Worm (Caenorhabditis elegans) whole organism, L2 larva: Measurements from ENCODE around the gene K10C9.4.

Source experiments
- ama-1 ChIP-seq: fragments of 150-350 bp; optimal IDR thresholded peaks from 2 replicates; lab custom pipeline; 2018; ENCODE audit warnings: inconsistent platforms
- egl-27 ChIP-seq: sonication (generic microtip); optimal IDR thresholded peaks from 3 replicates; lab custom pipeline; 2017; ENCODE audit warnings: missing biosample characterization, missing genetic modification reagents, missing genetic modification characterization
- elt-1 ChIP-seq: fragments of 150-350 bp; optimal IDR thresholded peaks from 2 replicates; lab custom pipeline; 2014; ENCODE audit warnings: missing biosample characterization, missing genetic modification characterization
- elt-3 ChIP-seq: sonication (generic microtip); optimal IDR thresholded peaks from 2 replicates; lab custom pipeline; 2017; ENCODE audit warnings: missing biosample characterization, missing genetic modification characterization
- lin-13 ChIP-seq: fragments of 150-350 bp; optimal IDR thresholded peaks from 2 replicates; lab custom pipeline; 2014; ENCODE audit warnings: missing biosample characterization, missing genetic modification reagents, missing genetic modification characterization
- mbf-1 ChIP-seq: sonication (generic microtip); optimal IDR thresholded peaks from 2 replicates; lab custom pipeline; 2017; ENCODE audit warnings: missing biosample characterization, missing genetic modification characterization
- nhr-10 ChIP-seq: sonication (generic microtip); optimal IDR thresholded peaks from 2 replicates; lab custom pipeline; 2017; ENCODE audit warnings: missing biosample characterization, missing genetic modification characterization
- nhr-11 ChIP-seq: fragments of 150-350 bp; optimal IDR thresholded peaks from 2 replicates; lab custom pipeline; 2014; ENCODE audit warnings: missing biosample characterization, missing genetic modification characterization
- nhr-23 ChIP-seq: fragments of 150-350 bp; optimal IDR thresholded peaks from 2 replicates; lab custom pipeline; 2014; ENCODE audit warnings: missing biosample characterization, missing genetic modification reagents, missing genetic modification characterization
- nhr-237 ChIP-seq: fragments of 150-350 bp; optimal IDR thresholded peaks from 2 replicates; lab custom pipeline; 2014; ENCODE audit warnings: missing biosample characterization, missing genetic modification characterization
- sma-3 ChIP-seq: sonication (generic microtip); optimal IDR thresholded peaks from 2 replicates; lab custom pipeline; 2016; ENCODE audit warnings: missing genetic modification reagents, missing genetic modification characterization, missing compliant biosample characterization
- unc-62 ChIP-seq: fragments of 150-350 bp; optimal IDR thresholded peaks from 2 replicates; lab custom pipeline; 2014; ENCODE audit warnings: missing biosample characterization, missing genetic modification reagents, missing genetic modification characterization

- TF ChIP-seq elt-1 (tag; lab: Kevin White, UChicago) = no peak
- TF ChIP-seq ama-1 = no peak
- TF ChIP-seq nhr-237 (tag; lab: Kevin White, UChicago) = no peak
- TF ChIP-seq nhr-10 (tag; lab: Kevin White, UChicago) = no peak
- TF ChIP-seq egl-27 (tag; lab: Kevin White, UChicago) = no peak
- no peak for TF ChIP-seq nhr-11 (tag; lab: Kevin White, UChicago)
- no peak for TF ChIP-seq lin-13 (GFP tag; lab: Kevin White, UChicago)
- TF ChIP-seq elt-3 (tag; lab: Kevin White, UChicago) = no peak
- no peak for TF ChIP-seq nhr-23
- TF ChIP-seq unc-62 (GFP tag; lab: Kevin White, UChicago) = no peak
- TF ChIP-seq sma-3 = no peak
- TF ChIP-seq mbf-1 (tag; lab: Kevin White, UChicago) = no peak
These were observed 7.5 kb upstream of the K10C9.4 start for ce11 chrV:1060219-1060863.
